Worm (Caenorhabditis elegans) whole organism, late embryonic: Measurements from ENCODE around the gene C37H5.13.

ENCODE experiments used
- C08G9.2 ChIP-seq: sonication (generic microtip); optimal IDR thresholded peaks from 2 replicates; lab custom pipeline; 2016; ENCODE audit warnings: mild to moderate bottlenecking, missing genetic modification characterization, moderate library complexity, missing compliant biosample characterization
- K02D7.2 ChIP-seq: sonication (generic microtip); optimal IDR thresholded peaks from 2 replicates; lab custom pipeline; 2017; ENCODE audit warnings: mild to moderate bottlenecking, missing genetic modification characterization, missing compliant biosample characterization
- ahr-1 ChIP-seq: sonication (generic microtip); optimal IDR thresholded peaks from 2 replicates; lab custom pipeline; 2016; ENCODE audit warnings: missing genetic modification characterization, missing compliant biosample characterization
- ama-1 ChIP-seq: fragments of 150-350 bp; optimal IDR thresholded peaks from 2 replicates; lab custom pipeline; 2014
- ceh-14 ChIP-seq: sonication (generic microtip); optimal IDR thresholded peaks from 2 replicates; lab custom pipeline; 2016; ENCODE audit warnings: missing genotype, missing genetic modification characterization, missing compliant biosample characterization
- ceh-2 ChIP-seq: sonication (generic microtip); optimal IDR thresholded peaks from 2 replicates; lab custom pipeline; 2016; ENCODE audit warnings: missing genotype, missing genetic modification characterization, missing compliant biosample characterization
- ceh-24 ChIP-seq: sonication (generic microtip); optimal IDR thresholded peaks from 2 replicates; lab custom pipeline; 2016; ENCODE audit warnings: mild to moderate bottlenecking, missing genetic modification characterization, missing compliant biosample characterization
- ceh-30 ChIP-seq: fragments of 150-350 bp; optimal IDR thresholded peaks from 2 replicates; lab custom pipeline; 2014; ENCODE audit warnings: missing biosample characterization, missing genetic modification characterization
- ceh-45 ChIP-seq: fragments of 200-800 bp; sonication (Bioruptor generic); IDR thresholded peaks from 2 replicates; pipeline ENCODE4 v1.3.6; 2022; ENCODE audit warnings: missing genetic modification reagents, missing genetic modification characterization, missing compliant biosample characterization
- ceh-48 ChIP-seq: sonication (generic microtip); optimal IDR thresholded peaks from 2 replicates; lab custom pipeline; 2016; ENCODE audit warnings: missing genetic modification characterization, inconsistent platforms, missing compliant biosample characterization
- ceh-6 ChIP-seq: fragments of 200-800 bp; sonication (Bioruptor generic); optimal IDR thresholded peaks from 2 replicates; lab custom pipeline; 2018; ENCODE audit warnings: mild to moderate bottlenecking, missing genetic modification characterization, missing compliant biosample characterization
- che-1 ChIP-seq: sonication (generic microtip); optimal IDR thresholded peaks from 2 replicates; lab custom pipeline; 2016; ENCODE audit warnings: mild to moderate bottlenecking, missing genetic modification characterization, missing compliant biosample characterization
- dmd-4 ChIP-seq: sonication (generic microtip); optimal IDR thresholded peaks from 2 replicates; lab custom pipeline; 2016; ENCODE audit warnings: borderline replicate concordance, missing genetic modification characterization, missing compliant biosample characterization
- dve-1 ChIP-seq: sonication (generic microtip); optimal IDR thresholded peaks from 2 replicates; lab custom pipeline; 2017; ENCODE audit warnings: antibody characterized with exemption, mild to moderate bottlenecking, missing genetic modification characterization, missing compliant biosample characterization
- elt-2 ChIP-seq: sonication (generic microtip); optimal IDR thresholded peaks from 2 replicates; lab custom pipeline; 2016; ENCODE audit warnings: missing genetic modification reagents, missing genetic modification characterization, missing compliant biosample characterization
- fax-1 ChIP-seq: sonication (generic microtip); optimal IDR thresholded peaks from 2 replicates; lab custom pipeline; 2016; ENCODE audit warnings: missing genotype, missing genetic modification characterization, missing compliant biosample characterization
- fkh-10 ChIP-seq: fragments of 150-350 bp; optimal IDR thresholded peaks from 2 replicates; lab custom pipeline; 2014; ENCODE audit warnings: missing biosample characterization, missing genetic modification reagents, missing genetic modification characterization
- hlh-30 ChIP-seq: sonication (generic microtip); optimal IDR thresholded peaks from 2 replicates; lab custom pipeline; 2017; ENCODE audit warnings: antibody characterized with exemption, missing genetic modification characterization, missing compliant biosample characterization; ENCODE audit not compliant: insufficient read depth
- hlh-8 ChIP-seq: sonication (generic microtip); optimal IDR thresholded peaks from 2 replicates; lab custom pipeline; 2016; ENCODE audit warnings: missing genotype, missing genetic modification characterization, missing compliant biosample characterization
- lim-6 ChIP-seq: sonication (generic microtip); optimal IDR thresholded peaks from 2 replicates; lab custom pipeline; 2016; ENCODE audit warnings: missing genetic modification characterization, missing compliant biosample characterization
- lin-11 ChIP-seq: fragments of 200-800 bp; sonication (Bioruptor generic); optimal IDR thresholded peaks from 2 replicates; lab custom pipeline; 2018; ENCODE audit warnings: mild to moderate bottlenecking, missing genetic modification characterization, missing compliant biosample characterization
- mec-3 ChIP-seq: sonication (generic microtip); optimal IDR thresholded peaks from 2 replicates; lab custom pipeline; 2016; ENCODE audit warnings: borderline replicate concordance, missing genetic modification characterization, missing compliant biosample characterization
- nfya-1 ChIP-seq: sonication (generic microtip); optimal IDR thresholded peaks from 2 replicates; lab custom pipeline; 2017; ENCODE audit warnings: missing genetic modification characterization, mild to moderate bottlenecking, missing compliant biosample characterization, antibody characterized with exemption, moderate library complexity
- nhr-11 ChIP-seq: fragments of 150-350 bp; optimal IDR thresholded peaks from 2 replicates; lab custom pipeline; 2014; ENCODE audit warnings: missing biosample characterization, missing genetic modification characterization
- odd-2 ChIP-seq: sonication (generic microtip); optimal IDR thresholded peaks from 2 replicates; lab custom pipeline; 2017; ENCODE audit warnings: antibody characterized with exemption, mild to moderate bottlenecking, missing genetic modification characterization, missing compliant biosample characterization
- pax-1 ChIP-seq: fragments of 150-350 bp; optimal IDR thresholded peaks from 2 replicates; lab custom pipeline; 2014; ENCODE audit warnings: missing biosample characterization, missing genetic modification characterization
- pha-2 ChIP-seq: sonication (generic microtip); optimal IDR thresholded peaks from 2 replicates; lab custom pipeline; 2017; ENCODE audit warnings: mild to moderate bottlenecking, missing genetic modification characterization, missing compliant biosample characterization
- pha-4 ChIP-seq: fragments of 150-350 bp; optimal IDR thresholded peaks from 2 replicates; lab custom pipeline; 2018; ENCODE audit warnings: missing biosample characterization, missing genetic modification reagents, missing genetic modification characterization
- pqm-1 ChIP-seq: sonication (generic microtip); optimal IDR thresholded peaks from 2 replicates; lab custom pipeline; 2016; ENCODE audit warnings: missing genetic modification characterization, missing compliant biosample characterization
- ref-2 ChIP-seq: sonication (generic microtip); optimal IDR thresholded peaks from 2 replicates; lab custom pipeline; 2016; ENCODE audit warnings: missing genetic modification characterization, missing compliant biosample characterization
- rnt-1 ChIP-seq: sonication (generic microtip); optimal IDR thresholded peaks from 2 replicates; lab custom pipeline; 2016; ENCODE audit warnings: missing genetic modification characterization, missing compliant biosample characterization
- sdc-2 ChIP-seq: sonication (generic microtip); optimal IDR thresholded peaks from 2 replicates; lab custom pipeline; 2016; ENCODE audit warnings: missing genotype, missing genetic modification characterization, missing compliant biosample characterization
- sox-2 ChIP-seq: fragments of 200-800 bp; sonication (Bioruptor generic); IDR thresholded peaks from 2 replicates; pipeline ENCODE4 v1.3.6; 2022; ENCODE audit warnings: missing genetic modification reagents, missing genetic modification characterization, missing compliant biosample characterization
- sox-4 ChIP-seq: sonication (generic microtip); optimal IDR thresholded peaks from 2 replicates; lab custom pipeline; 2017; ENCODE audit warnings: mild to moderate bottlenecking, missing genetic modification characterization, inconsistent platforms, missing compliant biosample characterization
- tbx-2 ChIP-seq: sonication (generic microtip); optimal IDR thresholded peaks from 2 replicates; lab custom pipeline; 2016; ENCODE audit warnings: missing genetic modification characterization, missing compliant biosample characterization
- tbx-7 ChIP-seq: sonication (generic microtip); optimal IDR thresholded peaks from 2 replicates; lab custom pipeline; 2016; ENCODE audit warnings: missing genotype, missing genetic modification characterization, missing compliant biosample characterization
- ttx-3 ChIP-seq: sonication (generic microtip); optimal IDR thresholded peaks from 2 replicates; lab custom pipeline; 2016; ENCODE audit warnings: missing genetic modification reagents, missing genetic modification characterization, missing compliant biosample characterization
- unc-42 ChIP-seq: sonication (generic microtip); optimal IDR thresholded peaks from 2 replicates; lab custom pipeline; 2016; ENCODE audit warnings: missing genotype, missing genetic modification characterization, missing compliant biosample characterization

Gene C37H5.13

ce11 chrV:4890781-4891180 is 28.0 kb upstream of the C37H5.13 start:
- TF ChIP-seq che-1 (no peak), pax-1 (no peak), nfya-1 (no peak)

- TF ChIP-seq tbx-2 (tag; lab: Kevin White, UChicago) (no peak), pqm-1 (tag; lab: Kevin White, UChicago) (no peak), tbx-7 (tag; lab: Kevin White, UChicago) (no peak), C08G9.2 (tag; lab: Kevin White, UChicago) (no peak), ceh-45 (no peak), lim-6 (tag; lab: Kevin White, UChicago) (no peak), pha-4 (tag; lab: Kevin White, UChicago) (no peak), odd-2 (tag; lab: Kevin White, UChicago) (no peak), hlh-30 (no peak), fkh-10 (GFP tag; lab: Kevin White, UChicago) (no peak), K02D7.2 (no peak), dve-1 (tag; lab: Kevin White, UChicago) (no peak), ttx-3 (tag; lab: Kevin White, UChicago) (no peak), sox-4 (tag; lab: Kevin White, UChicago) (no peak), dmd-4 (tag; lab: Kevin White, UChicago) (no peak), ceh-30 (no peak), nfya-1 (no peak), ahr-1 (no peak), pha-2 (tag; lab: Kevin White, UChicago) (no peak)
Observed at ce11 chrV:4889976-4890479, 27.3 kb upstream of the C37H5.13 start, which contains the start of gene T19H12.2. Gene T19H12.2, plus strand, starts transcription at chrV:4890429.

DNA sequence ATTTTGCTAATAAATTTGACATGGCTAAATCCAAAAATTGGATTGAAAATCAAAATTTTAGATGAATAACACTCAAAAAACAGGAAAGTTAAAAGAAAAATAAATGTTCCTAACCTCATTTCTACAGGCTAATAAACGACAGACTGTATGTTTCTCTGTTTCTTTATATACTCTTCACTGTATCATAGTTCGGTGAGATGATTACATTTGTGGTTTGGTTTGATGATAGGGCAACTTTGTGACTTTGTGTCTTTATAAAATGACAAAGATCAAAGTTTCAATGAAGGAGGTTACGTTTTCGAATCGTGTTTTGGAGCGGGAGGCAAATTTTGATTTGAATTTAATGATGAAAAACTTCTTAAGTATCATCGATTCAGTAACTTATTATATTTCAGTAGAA is 26.7 kb upstream of the C37H5.13 start, which contains the start of gene ugt-12:
ugt-12 (minus strand) TSS at position 153 of the 400 bp plus-strand sequence.
- TF ChIP-seq ceh-14 (tag; lab: Kevin White, UChicago) (no peak), ref-2 (tag; lab: Kevin White, UChicago) (no peak), sox-4 (tag; lab: Kevin White, UChicago) (no peak), rnt-1 (no peak), sox-2 (no peak)

DNA sequence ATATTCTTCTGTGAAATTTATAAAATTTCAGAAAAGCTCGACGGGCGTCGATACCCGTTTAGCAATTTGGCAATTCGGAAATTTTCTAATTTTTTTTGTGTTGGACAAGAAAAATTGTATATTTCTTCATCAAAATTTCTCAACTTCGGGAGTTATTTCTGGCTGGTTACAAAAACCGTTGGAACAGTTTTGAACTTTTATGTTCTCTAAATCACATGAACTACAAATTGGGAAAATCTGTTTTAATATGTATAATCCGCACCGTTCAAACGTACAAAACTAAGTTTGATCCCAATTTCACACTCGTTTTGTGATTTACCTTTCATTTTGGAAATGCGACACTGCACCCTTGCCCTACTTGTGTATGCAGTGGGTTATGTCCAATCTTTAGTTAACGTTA is 22.6 kb upstream of the C37H5.13 start, which contains the start of gene T19H12.3:
T19H12.3 (plus strand) TSS at position 301 of the 400 bp plus-strand sequence.
- no peak for TF ChIP-seq dve-1 (tag; lab: Kevin White, UChicago)
- TF ChIP-seq pqm-1 (tag; lab: Kevin White, UChicago): no peak
- TF ChIP-seq mec-3 (tag; lab: Kevin White, UChicago): no peak
- no peak for TF ChIP-seq ama-1 (lab: Kevin White, UChicago)
- no peak for TF ChIP-seq ceh-45
- TF ChIP-seq unc-42 (tag; lab: Kevin White, UChicago): no peak
- no peak for TF ChIP-seq elt-2 (tag; lab: Kevin White, UChicago)
- TF ChIP-seq ceh-30: no peak
- no peak for TF ChIP-seq ceh-48 (tag; lab: Kevin White, UChicago)
- TF ChIP-seq lin-11 (tag; lab: Kevin White, UChicago): no peak
- no peak for TF ChIP-seq K02D7.2
- TF ChIP-seq pax-1: no peak
- TF ChIP-seq, all 69 proteins: peak for 0

DNA sequence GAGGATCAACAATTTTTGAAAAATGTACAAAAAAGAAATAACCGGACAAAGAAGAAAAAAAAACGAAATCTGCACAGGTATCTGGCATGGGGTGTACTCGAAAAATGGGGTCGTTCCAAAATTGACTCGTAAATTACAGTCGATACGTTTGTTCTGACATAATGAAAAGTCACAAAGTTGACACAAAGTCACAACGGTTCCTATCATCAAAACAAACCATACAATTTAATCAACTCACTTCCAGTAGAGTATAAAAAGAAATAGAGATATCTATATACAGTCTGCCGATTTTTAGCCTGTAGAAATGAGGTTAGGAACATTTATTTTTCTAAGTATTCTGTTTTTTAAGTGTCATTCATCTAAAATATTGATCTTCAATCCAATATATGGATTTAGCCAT is 21.7 kb upstream of the C37H5.13 start, which contains the start of gene T19H12.12:
T19H12.12 (plus strand) TSS at position 301 of the 400 bp plus-strand sequence.
- TF ChIP-seq dmd-4 (tag; lab: Kevin White, UChicago): no peak
- no peak for TF ChIP-seq odd-2 (tag; lab: Kevin White, UChicago)
- no peak for TF ChIP-seq sdc-2 (tag; lab: Kevin White, UChicago)
- TF ChIP-seq ceh-6 (GFP tag; lab: Kevin White, UChicago): no peak
- no peak for TF ChIP-seq sox-4 (tag; lab: Kevin White, UChicago)
- no peak for TF ChIP-seq pha-2 (tag; lab: Kevin White, UChicago)
- no peak for TF ChIP-seq ceh-2 (tag; lab: Kevin White, UChicago)
- TF ChIP-seq nhr-11 (tag; lab: Kevin White, UChicago): no peak
- TF ChIP-seq fax-1 (tag; lab: Kevin White, UChicago): no peak
- no peak for TF ChIP-seq ceh-48 (tag; lab: Kevin White, UChicago)
- TF ChIP-seq ref-2 (tag; lab: Kevin White, UChicago): no peak
- no peak for TF ChIP-seq hlh-8 (tag; lab: Kevin White, UChicago)
- TF ChIP-seq ahr-1: no peak
- no peak for TF ChIP-seq ceh-24
- no peak for TF ChIP-seq dve-1 (tag; lab: Kevin White, UChicago)
- TF ChIP-seq, all 69 proteins: peak for 0
